Fruit fly (Drosophila melanogaster) whole organism, embryonic: ENCODE results near the gene Iris.

ENCODE experiments used
- B-H1 ChIP-seq: fragments of 200-800 bp; sonication (Bioruptor generic); IDR thresholded peaks from 3 replicates; pipeline ENCODE4 v1.3.6; 2022; ENCODE audit warnings: missing biosample characterization, missing genetic modification characterization
- CG10209 ChIP-seq: fragments of 200-800 bp; sonication (Bioruptor generic); optimal IDR thresholded peaks from 3 replicates; lab custom pipeline; 2017; ENCODE audit warnings: missing biosample characterization, mild to moderate bottlenecking, missing genetic modification characterization, missing genetic modification reagents
- CG11695 ChIP-seq: fragments of 200-800 bp; sonication (Bioruptor generic); IDR thresholded peaks from 3 replicates; pipeline ENCODE4 v1.3.6; 2022; ENCODE audit warnings: missing biosample characterization, missing genetic modification characterization
- CG13296 ChIP-seq: fragments of 200-800 bp; sonication (Bioruptor generic); optimal IDR thresholded peaks from 3 replicates; lab custom pipeline; 2018; ENCODE audit warnings: missing biosample characterization, mild to moderate bottlenecking, missing genetic modification characterization
- CG14441 ChIP-seq: fragments of 200-800 bp; sonication (Bioruptor generic); IDR thresholded peaks from 2 replicates; pipeline ENCODE4 v1.3.6; 2022; ENCODE audit warnings: missing biosample characterization, missing genetic modification characterization
- CG15073 ChIP-seq: fragments of 200-800 bp; sonication (Bioruptor generic); optimal IDR thresholded peaks from 2 replicates; lab custom pipeline; 2016; ENCODE audit warnings: missing biosample characterization, missing genetic modification characterization
- CG15479 ChIP-seq: fragments of 200-800 bp; sonication (Bioruptor generic); optimal IDR thresholded peaks from 3 replicates; lab custom pipeline; 2019; ENCODE audit warnings: missing biosample characterization, mild to moderate bottlenecking, missing genetic modification characterization, moderate library complexity
- CG16813 ChIP-seq: fragments of 200-800 bp; sonication (Bioruptor generic); IDR thresholded peaks from 3 replicates; pipeline ENCODE4 v1.3.6; 2022; ENCODE audit warnings: missing biosample characterization, missing genetic modification characterization; ENCODE audit not compliant: partially characterized antibody
- CG17186 ChIP-seq: fragments of 200-800 bp; sonication (Bioruptor generic); optimal IDR thresholded peaks from 3 replicates; lab custom pipeline; 2017; ENCODE audit warnings: missing biosample characterization, missing genetic modification reagents, missing genetic modification characterization
- CG17912 ChIP-seq: fragments of 200-800 bp; sonication (Bioruptor generic); optimal IDR thresholded peaks from 2 replicates; lab custom pipeline; 2018; ENCODE audit warnings: missing biosample characterization, mild to moderate bottlenecking, missing genetic modification characterization
- CG1832 ChIP-seq: fragments of 200-800 bp; sonication (Bioruptor generic); optimal IDR thresholded peaks from 2 replicates; lab custom pipeline; 2017; ENCODE audit warnings: missing biosample characterization, mild to moderate bottlenecking, missing genetic modification characterization, inconsistent platforms
- CG2678 ChIP-seq: fragments of 200-800 bp; sonication (Bioruptor generic); optimal IDR thresholded peaks from 3 replicates; lab custom pipeline; 2019; ENCODE audit warnings: missing biosample characterization, mild to moderate bottlenecking, missing genetic modification characterization, moderate library complexity
- CG2875 ChIP-seq: fragments of 200-800 bp; sonication (Bioruptor generic); optimal IDR thresholded peaks from 2 replicates; lab custom pipeline; 2017; ENCODE audit warnings: missing biosample characterization, mild to moderate bottlenecking, missing genetic modification characterization, missing genetic modification reagents
- CG30431 ChIP-seq: fragments of 200-800 bp; sonication (Bioruptor generic); optimal IDR thresholded peaks from 2 replicates; lab custom pipeline; 2017; ENCODE audit warnings: missing biosample characterization, missing genetic modification characterization
- CG32532 ChIP-seq: fragments of 200-800 bp; sonication (Bioruptor generic); IDR thresholded peaks from 2 replicates; pipeline ENCODE4 v1.3.6; 2022; ENCODE audit warnings: missing biosample characterization, missing genetic modification characterization
- CG6683 ChIP-seq: fragments of 200-800 bp; sonication (Bioruptor generic); optimal IDR thresholded peaks from 2 replicates; lab custom pipeline; 2017; ENCODE audit warnings: missing biosample characterization, mild to moderate bottlenecking, missing genetic modification characterization, missing genetic modification reagents
- CG6813 ChIP-seq: fragments of 200-800 bp; sonication (Bioruptor generic); optimal IDR thresholded peaks from 2 replicates; lab custom pipeline; 2017; ENCODE audit warnings: missing biosample characterization, missing genetic modification characterization, mild to moderate bottlenecking, moderate library complexity, missing genetic modification reagents
- CG7357 ChIP-seq: fragments of 200-800 bp; sonication (Bioruptor generic); IDR thresholded peaks from 3 replicates; pipeline ENCODE4 v1.3.6; 2022; ENCODE audit warnings: missing biosample characterization, missing genetic modification characterization
- CG9932 ChIP-seq: fragments of 200-800 bp; sonication (Bioruptor generic); IDR thresholded peaks from 2 replicates; pipeline ENCODE4 v1.3.6; 2022; ENCODE audit warnings: missing biosample characterization, missing genetic modification characterization
- Ets65A ChIP-seq: fragments of 200-800 bp; sonication (Bioruptor generic); peaks from one replicate; lab custom pipeline; 2016; ENCODE audit warnings: missing biosample characterization, missing genetic modification characterization
- Gug ChIP-seq: fragments of 200-800 bp; sonication (Bioruptor generic); IDR thresholded peaks from 4 replicates; pipeline ENCODE4 v1.3.6; 2022; ENCODE audit warnings: missing biosample characterization, missing genetic modification characterization
- Hr51 ChIP-seq, 2 experiments: fragments of 200-800 bp; sonication (Bioruptor generic); optimal IDR thresholded peaks; 2 replicates in 1 of 2; 3 replicates in 1 of 2; lab custom pipeline; 2016 to 2018; ENCODE audit warnings: missing biosample characterization in 2 of 2, missing genetic modification characterization in 2 of 2, mild to moderate bottlenecking in 1 of 2, moderate library complexity in 1 of 2
- MESR4 ChIP-seq: fragments of 200-800 bp; sonication (Bioruptor generic); optimal IDR thresholded peaks from 2 replicates; lab custom pipeline; 2018; ENCODE audit warnings: missing biosample characterization, mild to moderate bottlenecking, missing genetic modification characterization, moderate library complexity
- Mad ChIP-seq: fragments of 200-800 bp; sonication (Bioruptor generic); optimal IDR thresholded peaks from 2 replicates; lab custom pipeline; 2016; ENCODE audit warnings: missing biosample characterization, missing genetic modification characterization
- Med ChIP-seq: fragments of 200-800 bp; sonication (Bioruptor generic); peaks from one replicate; lab custom pipeline; 2016; ENCODE audit warnings: missing biosample characterization, missing genetic modification characterization, mild to moderate bottlenecking, inconsistent platforms, moderate library complexity
- Mes4 ChIP-seq: fragments of 200-800 bp; sonication (Bioruptor generic); optimal IDR thresholded peaks from 2 replicates; lab custom pipeline; 2016; ENCODE audit warnings: missing biosample characterization, missing genetic modification characterization
- Mrtf ChIP-seq: fragments of 200-800 bp; sonication (Bioruptor generic); IDR thresholded peaks from 3 replicates; pipeline ENCODE4 v1.3.6; 2022; ENCODE audit warnings: missing biosample characterization, missing genetic modification characterization
- Nf-YA ChIP-seq: fragments of 200-800 bp; sonication (Bioruptor generic); IDR thresholded peaks from 2 replicates; pipeline ENCODE4 v1.3.6; 2022; ENCODE audit warnings: missing biosample characterization, missing genetic modification characterization
- Rx ChIP-seq: fragments of 200-800 bp; sonication (Bioruptor generic); IDR thresholded peaks from 2 replicates; pipeline ENCODE4 v1.3.6; 2022; ENCODE audit warnings: missing biosample characterization, missing genetic modification characterization
- ab ChIP-seq: fragments of 200-800 bp; sonication (Bioruptor generic); optimal IDR thresholded peaks from 2 replicates; lab custom pipeline; 2016; ENCODE audit warnings: missing biosample characterization, missing genetic modification characterization
- abd-A ChIP-seq: fragments of 200-800 bp; sonication (Bioruptor generic); optimal IDR thresholded peaks from 3 replicates; lab custom pipeline; 2019; ENCODE audit warnings: missing biosample characterization, mild to moderate bottlenecking, missing genetic modification characterization, moderate library complexity
- ap ChIP-seq: fragments of 200-800 bp; sonication (Bioruptor generic); IDR thresholded peaks from 2 replicates; pipeline ENCODE4 v1.3.6; 2022; ENCODE audit warnings: missing biosample characterization, missing genetic modification characterization
- cg ChIP-seq: fragments of 200-800 bp; sonication (Bioruptor generic); optimal IDR thresholded peaks from 3 replicates; lab custom pipeline; 2019; ENCODE audit warnings: missing biosample characterization, mild to moderate bottlenecking, missing genetic modification characterization, moderate library complexity
- gsb-n ChIP-seq: fragments of 200-800 bp; sonication (Bioruptor generic); optimal IDR thresholded peaks from 3 replicates; lab custom pipeline; 2018; ENCODE audit warnings: missing biosample characterization, mild to moderate bottlenecking, missing genetic modification characterization
- ind ChIP-seq: fragments of 200-800 bp; sonication (Bioruptor generic); optimal IDR thresholded peaks from 3 replicates; lab custom pipeline; 2016; ENCODE audit warnings: missing biosample characterization, missing genetic modification characterization
- jigr1 ChIP-seq: fragments of 200-800 bp; sonication (Bioruptor generic); IDR thresholded peaks from 3 replicates; pipeline ENCODE4 v1.3.6; 2022; ENCODE audit warnings: missing biosample characterization, missing genetic modification characterization
- klu ChIP-seq: fragments of 200-800 bp; sonication (Bioruptor generic); IDR thresholded peaks from 2 replicates; pipeline ENCODE4 v1.3.6; 2022; ENCODE audit warnings: missing biosample characterization, missing genetic modification characterization
- lmd ChIP-seq: fragments of 200-800 bp; sonication (Bioruptor generic); IDR thresholded peaks from 2 replicates; pipeline ENCODE4 v1.3.6; 2022; ENCODE audit warnings: missing biosample characterization, missing genetic modification characterization
- p53 ChIP-seq: fragments of 200-800 bp; sonication (Bioruptor generic); optimal IDR thresholded peaks from 2 replicates; lab custom pipeline; 2016; ENCODE audit warnings: missing biosample characterization, missing genetic modification characterization
- pum ChIP-seq: fragments of 200-800 bp; sonication (Bioruptor generic); optimal IDR thresholded peaks from 2 replicates; lab custom pipeline; 2016; ENCODE audit warnings: missing biosample characterization, missing genetic modification characterization
- sisA ChIP-seq: fragments of 200-800 bp; sonication (Bioruptor generic); IDR thresholded peaks from 2 replicates; pipeline ENCODE4 v1.3.6; 2022; ENCODE audit warnings: missing biosample characterization, missing genetic modification characterization
- tgo ChIP-seq: fragments of 200-800 bp; sonication (Bioruptor generic); IDR thresholded peaks from 3 replicates; pipeline ENCODE4 v1.3.6; 2022; ENCODE audit warnings: missing biosample characterization, missing genetic modification characterization
- tll ChIP-seq, 2 experiments: fragments of 200-800 bp in 1 of 2; fragments of >200 bp in 1 of 2; sonication (Bioruptor generic) in 1 of 2; optimal IDR thresholded peaks; 2 replicates each; lab custom pipeline; 2017 to 2019; ENCODE audit warnings: missing biosample characterization in 2 of 2, missing genetic modification characterization in 2 of 2, mild to moderate bottlenecking in 1 of 2, moderate library complexity in 1 of 2
- unpg ChIP-seq: fragments of 200-800 bp; sonication (Bioruptor generic); optimal IDR thresholded peaks from 3 replicates; lab custom pipeline; 2018; ENCODE audit warnings: missing biosample characterization, mild to moderate bottlenecking, missing genetic modification characterization, moderate library complexity
- vvl ChIP-seq: fragments of 200-800 bp; sonication (Bioruptor generic); IDR thresholded peaks from 2 replicates; pipeline ENCODE4 v1.3.6; 2022; ENCODE audit warnings: missing biosample characterization, missing genetic modification characterization

Iris gene

DNA sequence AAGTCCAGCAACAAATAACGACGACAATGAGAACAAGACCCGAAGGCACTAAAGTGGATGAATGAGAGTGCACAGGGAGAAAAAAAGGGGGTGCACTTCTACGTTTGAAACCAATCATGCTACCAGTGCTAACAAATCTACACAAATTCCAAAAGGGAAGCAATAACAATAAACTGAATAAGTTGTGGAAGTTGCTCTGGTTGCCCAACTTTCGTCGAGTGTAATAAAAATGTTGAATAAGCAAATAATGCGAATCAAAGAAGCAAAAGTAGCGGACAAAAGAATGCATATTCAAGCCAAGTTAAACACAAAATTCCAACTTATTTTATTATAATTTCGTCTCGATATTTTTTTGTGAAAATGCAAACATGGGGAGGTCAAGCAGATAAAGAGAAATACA, 42.2 kb downstream of the Iris start (continued):
- TF ChIP-seq CG7357, result no peak
- TF ChIP-seq ap (GFP tag; lab: Robert Waterston, UW), result 0 out of 2 replicates have a peak, but pooled peaks have one; percentile 13
- 0 out of 2 replicates have a peak, but pooled peaks have one; percentile 15 for TF ChIP-seq CG14441 (GFP tag; lab: Robert Waterston, UW)
- TF ChIP-seq Rx, result no peak
- 0 out of 2 replicates have a peak, but pooled peaks have one; percentile 12 for TF ChIP-seq lmd (GFP tag; lab: Robert Waterston, UW)
- no peak for TF ChIP-seq CG2678 (tag; lab: Kevin White, UChicago)

DNA sequence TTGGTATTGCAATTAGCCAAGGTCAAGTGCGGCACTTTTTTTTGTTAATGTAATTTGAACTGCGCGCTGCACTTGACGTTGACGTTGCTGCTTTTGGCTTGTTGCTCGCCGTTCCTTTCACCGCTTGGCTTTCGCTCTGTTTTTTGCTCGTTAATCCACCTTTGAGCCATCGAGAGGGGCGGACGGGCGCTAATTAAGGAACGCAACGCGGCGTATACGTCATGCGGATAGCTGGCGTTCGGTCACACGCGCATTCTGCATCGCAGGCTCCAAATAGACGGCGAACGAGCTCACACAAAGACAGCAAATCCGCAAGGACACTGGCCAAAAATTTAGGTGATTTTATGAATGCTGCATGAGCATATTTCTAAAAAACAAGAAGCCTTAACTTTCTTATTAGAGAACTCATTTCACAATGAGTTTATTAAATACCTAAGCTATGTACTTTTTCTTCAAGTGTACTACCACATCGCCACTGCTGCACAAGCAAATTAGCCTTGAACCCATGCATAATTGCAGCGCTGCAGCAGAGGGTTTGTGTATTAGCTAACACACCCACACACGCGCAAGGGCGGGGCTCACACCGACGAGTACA, 47.5 kb downstream of the Iris start:
- TF ChIP-seq CG15073 (GFP tag; lab: Kevin White, UChicago) (no peak), CG17912 (no peak), abd-A (tag; lab: Kevin White, UChicago) (no peak), CG13296 (GFP tag; lab: Kevin White, UChicago) (no peak), unpg (GFP tag; lab: Kevin White, UChicago) (no peak), CG11695 (GFP tag; lab: Robert Waterston, UW) (no peak), cg (no peak), MESR4 (GFP tag; lab: Kevin White, UChicago) (no peak), vvl (GFP tag; lab: Robert Waterston, UW) (no peak), gsb-n (no peak), CG6683 (no peak), CG30431 (GFP tag; lab: Kevin White, UChicago) (peak; percentile 6), CG15479 (peak; percentile 22), B-H1 (GFP tag; lab: Robert Waterston, UW) (no peak), p53 (GFP tag; lab: Kevin White, UChicago) (no peak), Ets65A (GFP tag; lab: Kevin White, UChicago) (peak; percentile 78), CG16813 (no peak), CG6813 (GFP tag; lab: Kevin White, UChicago) (no peak), CG10209 (GFP tag; lab: Kevin White, UChicago) (no peak), CG17186 (GFP tag; lab: Kevin White, UChicago) (no peak), Mes4 (GFP tag; lab: Kevin White, UChicago) (no peak), Med (GFP tag; lab: Kevin White, UChicago) (peak; percentile 77), ab (GFP tag; lab: Kevin White, UChicago) (no peak), Mrtf (GFP tag; lab: Robert Waterston, UW) (no peak), pum (GFP tag; lab: Kevin White, UChicago) (no peak), jigr1 (GFP tag; lab: Robert Waterston, UW) (no peak), tgo (GFP tag; lab: Robert Waterston, UW) (no peak), Nf-YA (GFP tag; lab: Robert Waterston, UW) (no peak), CG9932 (GFP tag; lab: Robert Waterston, UW) (0 out of 2 replicates have a peak, but pooled peaks have one; percentile 12), CG14441 (GFP tag; lab: Robert Waterston, UW) (peak; percentile 6; the same call in 1 of the 2 replicates), Hr51 (GFP tag; optimal IDR thresholded peaks at IDR 0.05; lab: Kevin White, UChicago) (no peak), klu (GFP tag; lab: Robert Waterston, UW) (no peak), CG2875 (GFP tag; lab: Kevin White, UChicago) (no peak), tll (GFP tag; optimal IDR thresholded peaks at IDR 0.05; lab: Kevin White, UChicago) (no peak), Gug (GFP tag; lab: Robert Waterston, UW) (0 out of 4 replicates have a peak, but pooled peaks have one; percentile 1), Mad (GFP tag; lab: Kevin White, UChicago) (no peak), CG32532 (0 out of 2 replicates have a peak, but pooled peaks have one; percentile 22), ind (GFP tag; lab: Kevin White, UChicago) (no peak), CG1832 (no peak), sisA (GFP tag; lab: Robert Waterston, UW) (0 out of 2 replicates have a peak, but pooled peaks have one; percentile 28)
- TF ChIP-seq, all 482 proteins: peak for 9
